Worm (Caenorhabditis elegans) whole organism, L4 larva: ENCODE measurements around the gene arrd-14.

Source experiments
- F49E8.2 ChIP-seq: sonication (generic microtip); optimal IDR thresholded peaks from 2 replicates; lab custom pipeline; 2016; ENCODE audit warnings: missing compliant biosample characterization, mild to moderate bottlenecking, missing genetic modification characterization, borderline replicate concordance
- ama-1 ChIP-seq: fragments of 150-350 bp; optimal IDR thresholded peaks from 2 replicates; lab custom pipeline; 2014; ENCODE audit warnings: inconsistent platforms, mixed read lengths
- dve-1 ChIP-seq: sonication (generic microtip); optimal IDR thresholded peaks from 2 replicates; lab custom pipeline; 2017; ENCODE audit warnings: antibody characterized with exemption, mild to moderate bottlenecking, missing genetic modification characterization, missing compliant biosample characterization; ENCODE audit not compliant: insufficient read depth
- lin-13 ChIP-seq: fragments of 150-350 bp; optimal IDR thresholded peaks from 2 replicates; lab custom pipeline; 2014; ENCODE audit warnings: missing biosample characterization, missing genetic modification reagents, missing genetic modification characterization
- lin-15B ChIP-seq: fragments of 150-350 bp; sonication (generic microtip); optimal IDR thresholded peaks from 3 replicates; lab custom pipeline; 2014; ENCODE audit warnings: missing biosample characterization, missing genetic modification characterization
- nhr-237 ChIP-seq: sonication (generic microtip); optimal IDR thresholded peaks from 2 replicates; lab custom pipeline; 2017; ENCODE audit warnings: missing biosample characterization, missing genetic modification characterization
- nhr-28 ChIP-seq: fragments of 150-350 bp; optimal IDR thresholded peaks from 2 replicates; lab custom pipeline; 2014; ENCODE audit warnings: missing biosample characterization, missing genetic modification characterization
- nhr-76 ChIP-seq: fragments of 150-350 bp; optimal IDR thresholded peaks from 2 replicates; lab custom pipeline; 2014; ENCODE audit warnings: missing biosample characterization, missing genetic modification characterization
- php-3 ChIP-seq: fragments of 200-800 bp; sonication (Bioruptor generic); IDR thresholded peaks from 2 replicates; pipeline ENCODE4 v1.3.6; 2022; ENCODE audit warnings: missing genetic modification reagents, missing genetic modification characterization, missing compliant biosample characterization
- spr-3 ChIP-seq: fragments of 200-800 bp; sonication (Bioruptor generic); optimal IDR thresholded peaks from 2 replicates; lab custom pipeline; 2018; ENCODE audit warnings: mild to moderate bottlenecking, missing genetic modification characterization, missing compliant biosample characterization

DNA sequence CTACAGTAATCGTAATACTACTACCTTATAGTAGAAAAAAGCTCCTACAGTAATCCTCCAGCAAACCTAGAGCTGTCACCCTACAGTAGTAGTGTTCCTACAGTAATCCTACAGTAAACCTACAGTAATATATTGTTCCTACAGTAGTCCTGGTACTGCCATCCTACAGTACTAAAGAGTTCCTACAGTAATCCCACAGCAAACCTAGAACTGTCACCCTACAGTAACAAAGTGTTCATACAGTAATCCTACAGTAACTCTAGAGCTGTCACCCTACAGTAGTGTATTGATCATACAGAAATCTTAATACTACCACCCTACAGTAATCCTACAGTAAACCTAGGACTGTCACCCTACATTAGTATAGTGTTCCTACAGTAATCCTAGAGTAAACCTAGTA lies 38.9 kb upstream of the arrd-14 start:
- TF ChIP-seq spr-3 (GFP tag; lab: Kevin White, UChicago) (no peak), dve-1 (tag; lab: Kevin White, UChicago) (no peak), lin-15B (tag; lab: Kevin White, UChicago) (no peak), nhr-76 (tag; lab: Kevin White, UChicago) (no peak), nhr-237 (tag; lab: Kevin White, UChicago) (no peak), F49E8.2 (tag; lab: Kevin White, UChicago) (no peak), php-3 (GFP tag; lab: Robert Waterston, UW) (no peak), nhr-28 (no peak), lin-13 (GFP tag; lab: Kevin White, UChicago) (no peak), ama-1 (lab: Kevin White, UChicago) (no peak)
